Fruit fly (Drosophila melanogaster): Measurements from ENCODE around the gene Prim1.

The Prim1 gene

DNA sequence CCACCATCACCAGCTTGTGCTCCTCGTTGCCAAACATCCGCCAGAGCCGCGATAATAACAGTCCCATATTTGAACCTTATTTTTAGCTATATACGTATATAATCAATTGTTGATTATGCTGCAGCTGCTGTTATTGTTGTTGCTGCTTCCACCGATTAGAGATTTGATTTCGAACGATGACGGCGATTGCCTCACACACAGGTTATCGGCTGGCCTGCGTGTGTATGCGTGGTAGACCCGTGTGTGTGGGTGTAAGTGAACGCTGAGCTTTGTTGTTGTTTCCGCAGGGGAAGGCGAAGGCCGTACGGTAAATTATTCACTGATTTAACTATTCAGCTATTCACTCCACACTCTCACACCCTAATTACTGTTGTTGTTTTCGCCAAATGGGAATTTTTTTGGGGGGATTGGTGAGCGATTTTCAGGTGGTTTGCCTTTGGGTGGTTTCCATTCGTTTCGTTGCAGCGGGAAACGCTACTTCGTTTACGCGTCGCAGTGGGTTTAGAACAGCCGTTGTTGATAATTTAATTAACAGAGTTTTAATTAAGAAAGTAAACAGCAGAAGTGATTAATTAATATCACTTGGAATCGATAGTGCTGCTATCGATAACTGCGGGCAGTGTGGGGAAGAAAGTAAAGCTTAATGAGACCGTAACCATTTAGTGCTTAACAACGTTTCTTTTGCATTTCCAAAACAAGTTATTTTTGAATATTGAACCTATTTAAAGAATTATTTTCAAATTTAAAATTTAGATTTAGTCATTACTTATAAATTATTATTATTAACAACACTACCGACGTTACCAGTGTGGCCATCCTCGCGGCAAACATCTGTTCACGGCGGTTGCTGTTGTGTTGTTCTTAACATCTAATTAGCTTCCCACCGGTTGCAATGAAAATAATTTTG is 40.6 kb upstream of the Prim1 start, which contains the start of the genes Arl5 and CG13671 (continued):
- TF ChIP-seq CG11294 (GFP tag; IDR thresholded peaks at IDR 0.05): 0 out of 2 replicates have a peak, but pooled peaks have one; percentile 48
- TF ChIP-seq CG8119 (GFP tag; IDR thresholded peaks at IDR 0.05): peak; percentile 59; the same call in 2 of the 3 replicates
- TF ChIP-seq fd85E (GFP tag; optimal IDR thresholded peaks at IDR 0.05): no peak
- TF ChIP-seq eg (GFP tag; IDR thresholded peaks at IDR 0.05): no peak; the same call in 1 of the 3 replicates
- peak; percentile 79 for TF ChIP-seq acj6 (GFP tag; optimal IDR thresholded peaks at IDR 0.05)
- peak; percentile 91 for TF ChIP-seq Eip78C (GFP tag)
- peak in 1 of 2 experiments; percentile 71 for TF ChIP-seq salr (GFP tag; optimal IDR thresholded peaks at IDR 0.05)
- TF ChIP-seq CG6792 (GFP tag; optimal IDR thresholded peaks at IDR 0.05): peak; percentile 72
- peak; percentile 69 for TF ChIP-seq Hr4 (GFP tag; optimal IDR thresholded peaks at IDR 0.05)
- peak in 1 of 2 experiments; percentile 40 for TF ChIP-seq ss (GFP tag; optimal IDR thresholded peaks at IDR 0.05)

DNA sequence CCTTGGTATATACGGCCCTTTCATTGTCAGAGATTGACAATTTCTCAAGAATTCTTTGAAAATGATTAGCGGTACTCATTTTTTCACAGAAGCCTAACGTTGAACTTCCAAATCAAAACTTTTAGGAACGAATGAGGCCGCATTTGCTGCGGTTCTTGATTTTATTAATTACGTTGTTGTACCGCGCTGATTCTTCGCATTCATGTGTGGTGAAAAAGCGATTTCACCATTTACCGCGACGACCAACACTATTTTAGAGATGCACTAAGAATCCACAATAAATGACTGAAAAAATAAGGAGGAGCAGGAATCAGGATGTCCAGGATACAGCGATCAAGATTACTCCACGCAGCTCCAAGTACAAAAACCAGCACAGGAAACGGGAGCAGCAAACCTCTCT is 36.2 kb upstream of the Prim1 start, which contains the start of the genes CG7194 and Sbp2:
TSS of gene CG7194 (minus strand) at position 148 of the 400 bp plus-strand sequence.
TSS of gene Sbp2 (plus strand) at position 246 of the 400 bp plus-strand sequence.
- TF ChIP-seq Eip78C (GFP tag) (peak; percentile 49), Blimp-1 (GFP tag; optimal IDR thresholded peaks at IDR 0.05) (no peak), CG34406 (GFP tag; optimal IDR thresholded peaks at IDR 0.05) (no peak), topi (GFP tag; optimal IDR thresholded peaks at IDR 0.05) (peak; percentile 2), esn (GFP tag; optimal IDR thresholded peaks at IDR 0.05) (peak; percentile 37), OdsH (GFP tag; optimal IDR thresholded peaks at IDR 0.05) (no peak), CG11902 (GFP tag; optimal IDR thresholded peaks at IDR 0.05) (no peak), CG8119 (GFP tag; IDR thresholded peaks at IDR 0.05) (no peak), Hr39 (GFP tag; optimal IDR thresholded peaks at IDR 0.05) (no peak), ss (GFP tag; optimal IDR thresholded peaks at IDR 0.05) (peak in 1 of 2 experiments; percentile 43), CG3919 (GFP tag; optimal IDR thresholded peaks at IDR 0.05) (no peak), CG7368 (GFP tag; optimal IDR thresholded peaks at IDR 0.05) (no peak), dsx (GFP tag; optimal IDR thresholded peaks at IDR 0.05; ENCODE audit: poor library complexity, severe bottlenecking) (peak; percentile 45), CG6854 (GFP tag; optimal IDR thresholded peaks at IDR 0.05) (peak; percentile 9), Ets96B (tag; optimal IDR thresholded peaks at IDR 0.05) (no peak), vri (GFP tag; optimal IDR thresholded peaks at IDR 0.05) (no peak), net (GFP tag; optimal IDR thresholded peaks at IDR 0.05) (no peak), CG32006 (GFP tag; optimal IDR thresholded peaks at IDR 0.05) (no peak), Sox15 (GFP tag; optimal IDR thresholded peaks at IDR 0.05) (no peak), Ets21C (GFP tag; optimal IDR thresholded peaks at IDR 0.05) (no peak), CG10631 (GFP tag; optimal IDR thresholded peaks at IDR 0.05) (no peak), Eip75B (GFP tag; optimal IDR thresholded peaks at IDR 0.05) (no peak), Sox14 (GFP tag; optimal IDR thresholded peaks at IDR 0.05) (peak; percentile 75), CG15336 (GFP tag; IDR thresholded peaks at IDR 0.05) (no peak)

DNA sequence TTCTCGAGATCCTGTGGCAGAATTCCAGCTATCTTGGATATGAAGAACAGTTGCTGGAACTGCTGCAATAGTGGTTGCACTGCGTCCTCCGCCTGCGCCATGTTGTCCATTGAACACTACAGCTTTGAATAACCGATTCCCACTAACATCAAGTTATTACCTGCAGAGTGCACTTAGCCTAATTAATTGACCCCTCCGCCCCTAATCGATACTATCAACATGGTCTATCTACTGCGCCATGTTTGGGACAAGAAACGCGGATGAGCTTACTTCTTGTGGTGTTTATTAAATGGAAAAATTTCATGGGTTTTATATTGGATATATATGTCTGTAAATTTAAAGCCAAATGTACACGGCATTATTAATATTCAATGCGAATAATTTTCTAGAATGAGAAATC is 33.2 kb upstream of the Prim1 start, which contains the start of gene Gr66a:
TSS of gene Gr66a (minus strand) at position 101 of the 400 bp plus-strand sequence.
- TF ChIP-seq fkh (GFP tag; optimal IDR thresholded peaks at IDR 0.05): no peak
- TF ChIP-seq Sox102F (GFP tag; optimal IDR thresholded peaks at IDR 0.05): no peak
- no peak for TF ChIP-seq spab (GFP tag; optimal IDR thresholded peaks at IDR 0.05)
- no peak for TF ChIP-seq Ets96B (tag; optimal IDR thresholded peaks at IDR 0.05)
- no peak for TF ChIP-seq CG3032 (tag; optimal IDR thresholded peaks at IDR 0.05)
- TF ChIP-seq CG6163 (GFP tag; IDR thresholded peaks at IDR 0.05): no peak
- no peak for TF ChIP-seq dac (GFP tag; optimal IDR thresholded peaks at IDR 0.05)
- TF ChIP-seq CG1621 (tag; optimal IDR thresholded peaks at IDR 0.05): no peak
- TF ChIP-seq CG6808 (GFP tag; optimal IDR thresholded peaks at IDR 0.05): no peak
- no peak for TF ChIP-seq CG6854 (GFP tag; optimal IDR thresholded peaks at IDR 0.05)
- TF ChIP-seq esn (GFP tag; optimal IDR thresholded peaks at IDR 0.05): no peak
- no peak for TF ChIP-seq CG8632 (GFP tag; optimal IDR thresholded peaks at IDR 0.05)
- TF ChIP-seq Eip93F (GFP tag; optimal IDR thresholded peaks at IDR 0.05): no peak
- TF ChIP-seq lz (GFP tag; optimal IDR thresholded peaks at IDR 0.05): no peak
- TF ChIP-seq fd59A (GFP tag; optimal IDR thresholded peaks at IDR 0.05): no peak

Data from whole organism, prepupa.